Worm (Caenorhabditis elegans): ENCODE measurements around the gene ZK673.2.

DNA sequence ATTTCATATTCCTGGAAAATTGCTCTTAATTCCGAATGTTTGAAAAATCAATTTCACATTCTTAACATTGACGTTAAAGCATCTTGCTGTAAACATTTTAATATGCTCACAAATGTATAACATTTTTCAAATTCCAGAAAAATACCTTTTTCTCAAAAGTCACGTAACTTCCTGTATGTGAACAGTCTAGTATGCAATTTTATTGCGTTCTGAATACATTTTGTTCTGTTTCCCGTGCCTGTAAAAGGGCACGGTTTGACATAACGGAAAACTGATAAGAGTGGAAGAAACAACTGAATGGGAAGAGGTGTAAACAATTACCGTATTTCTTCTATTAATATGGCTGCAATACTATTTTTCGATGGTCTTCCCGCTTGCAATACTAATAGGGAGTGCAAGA is 34.8 kb downstream of the ZK673.2 start:
- no peak for TF ChIP-seq nhr-11 (tag; optimal IDR thresholded peaks at IDR 0.05)
- no peak for TF ChIP-seq ceh-88 (GFP tag; IDR thresholded peaks at IDR 0.05)
- no peak for TF ChIP-seq efl-1 (optimal IDR thresholded peaks at IDR 0.05)
- TF ChIP-seq efl-1 (GFP tag; optimal IDR thresholded peaks at IDR 0.05 in 1 of 2) = no peak
- no peak for TF ChIP-seq ama-1 (optimal IDR thresholded peaks at IDR 0.05)
- TF ChIP-seq ceh-90 (tag; optimal IDR thresholded peaks at IDR 0.05) = no peak
- TF ChIP-seq mdl-1 (tag; optimal IDR thresholded peaks at IDR 0.05) = no peak
- no peak for TF ChIP-seq ztf-11 (tag; optimal IDR thresholded peaks at IDR 0.05)
- TF ChIP-seq nhr-19 (GFP tag; conservative IDR thresholded peaks at IDR 0.05) = no peak
- no peak for TF ChIP-seq pqm-1 (tag; optimal IDR thresholded peaks at IDR 0.05)
- TF ChIP-seq unc-130 (tag; optimal IDR thresholded peaks at IDR 0.05) = no peak
- TF ChIP-seq lin-13 (GFP tag; optimal IDR thresholded peaks at IDR 0.05) = no peak
- no peak for TF ChIP-seq nhr-237 (tag; optimal IDR thresholded peaks at IDR 0.05)
- no peak for TF ChIP-seq elt-2 (tag; optimal IDR thresholded peaks at IDR 0.05)
- TF ChIP-seq elt-3 (tag; optimal IDR thresholded peaks at IDR 0.05) = no peak
